Worm (Caenorhabditis elegans): ENCODE measurements around the gene D2096.7.

DNA sequence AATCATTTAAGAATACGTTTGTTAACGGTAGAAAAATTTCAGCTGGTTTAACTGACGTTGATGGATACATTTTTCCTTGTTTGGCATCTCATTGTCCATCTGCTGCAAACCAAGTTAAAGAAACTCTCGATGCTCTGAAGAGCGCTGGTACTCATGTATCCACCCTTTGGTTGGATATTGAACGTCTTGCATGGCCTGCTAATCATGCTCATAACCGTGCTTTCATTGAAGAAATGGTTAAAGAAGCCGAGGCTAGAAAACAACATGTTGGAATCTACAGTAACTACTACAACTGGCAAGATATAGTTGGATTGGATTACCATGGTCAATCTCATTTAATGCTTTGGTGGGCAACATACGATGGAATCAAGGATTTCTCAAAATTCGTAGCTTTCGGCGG lies 44.4 kb downstream of the D2096.7 start:
- TF ChIP-seq ceh-16 (tag; optimal IDR thresholded peaks at IDR 0.05): no peak
- no peak for TF ChIP-seq nhr-6 (tag; optimal IDR thresholded peaks at IDR 0.05)
- no peak for TF ChIP-seq nhr-237 (tag; optimal IDR thresholded peaks at IDR 0.05)
- TF ChIP-seq unc-39 (tag; optimal IDR thresholded peaks at IDR 0.05): no peak
- TF ChIP-seq egl-27 (tag; optimal IDR thresholded peaks at IDR 0.05): no peak
- TF ChIP-seq aly-2 (tag; optimal IDR thresholded peaks at IDR 0.05): no peak
- TF ChIP-seq skn-1 (tag; optimal IDR thresholded peaks at IDR 0.05): no peak
- no peak for TF ChIP-seq snpc-4 (tag; optimal IDR thresholded peaks at IDR 0.05)
- no peak for TF ChIP-seq blmp-1 (tag; optimal IDR thresholded peaks at IDR 0.05; ENCODE audit: insufficient read depth)
- no peak for TF ChIP-seq ama-1 (optimal IDR thresholded peaks at IDR 0.05)
- no peak for TF ChIP-seq unc-55 (GFP tag; optimal IDR thresholded peaks at IDR 0.05)
- TF ChIP-seq lin-39 (tag; optimal IDR thresholded peaks at IDR 0.05): no peak

All from whole organism, L2 larva.